Fruit fly (Drosophila melanogaster) whole organism, embryonic: ENCODE data around the gene CG6479.

ENCODE experiments used
- Bteb2 ChIP-seq: fragments of 200-800 bp; sonication (Bioruptor generic); optimal IDR thresholded peaks from 2 replicates; lab custom pipeline; 2016; ENCODE audit warnings: missing biosample characterization, missing genetic modification characterization
- PHDP ChIP-seq: fragments of 200-800 bp; sonication (Bioruptor generic); optimal IDR thresholded peaks from 3 replicates; lab custom pipeline; 2018; ENCODE audit warnings: missing biosample characterization, mild to moderate bottlenecking, missing genetic modification characterization, moderate library complexity
- amos ChIP-seq: fragments of 200-800 bp; sonication (Bioruptor generic); IDR thresholded peaks from 2 replicates; pipeline ENCODE4 v1.3.6; 2022; ENCODE audit warnings: missing biosample characterization, missing genetic modification characterization; ENCODE audit not compliant: partially characterized antibody

DNA sequence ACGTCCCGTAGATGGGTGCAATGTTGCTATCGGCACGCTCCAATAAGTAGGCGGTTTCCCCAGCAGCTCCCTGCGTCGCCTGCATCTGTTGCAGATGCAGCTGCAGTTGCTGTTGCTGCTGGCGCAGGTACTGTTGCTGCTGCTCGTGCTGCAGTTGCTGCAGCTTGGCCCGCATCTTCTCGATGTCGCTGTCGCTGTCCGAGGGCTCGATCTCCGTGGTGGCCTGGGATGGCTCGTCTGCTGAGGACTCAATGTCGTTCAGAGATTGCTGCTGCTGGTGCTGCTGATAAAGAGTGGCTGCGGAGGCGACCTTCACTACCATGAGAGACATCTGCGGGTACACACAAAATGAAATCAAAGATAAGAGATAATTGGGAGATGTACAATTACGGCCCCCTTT is 42.9 kb upstream of the CG6479 start:
- TF ChIP-seq amos (GFP tag; lab: Robert Waterston, UW) (no peak), PHDP (no peak), Bteb2 (GFP tag; lab: Kevin White, UChicago) (no peak)
